Worm (Caenorhabditis elegans): Measurements from ENCODE around the gene exc-13.
A peak's percentile ranks its signal among the peaks of the same experiment; 100 is the strongest.

The exc-13 gene

ce11 chrV:7413107-7413774 lies 48.2 kb downstream of the exc-13 start, which contains the start of gene F18E3.11:
F18E3.11 (plus strand) TSS chrV:7413482.
- TF ChIP-seq skn-1 (tag; optimal IDR thresholded peaks at IDR 0.05), result no peak
- no peak for TF ChIP-seq sem-4 (tag; optimal IDR thresholded peaks at IDR 0.05)
- peak; percentile 84 for TF ChIP-seq nhr-129 (tag; optimal IDR thresholded peaks at IDR 0.05)
- TF ChIP-seq ztf-4 (tag; optimal IDR thresholded peaks at IDR 0.05), result no peak
- no peak for TF ChIP-seq zag-1 (tag; optimal IDR thresholded peaks at IDR 0.05)
- no peak for TF ChIP-seq ztf-1 (GFP tag; conservative IDR thresholded peaks at IDR 0.05)
- no peak for TF ChIP-seq unc-55 (GFP tag; optimal IDR thresholded peaks at IDR 0.05)
- no peak for TF ChIP-seq snpc-4 (tag; optimal IDR thresholded peaks at IDR 0.05)
- TF ChIP-seq peb-1 (tag; optimal IDR thresholded peaks at IDR 0.05), result no peak
- peak; percentile 85 for TF ChIP-seq nhr-25 (tag; optimal IDR thresholded peaks at IDR 0.05)
- TF ChIP-seq blmp-1 (tag; optimal IDR thresholded peaks at IDR 0.05; ENCODE audit: insufficient read depth), result peak; percentile 78
- no peak for TF ChIP-seq nhr-77 (tag; optimal IDR thresholded peaks at IDR 0.05)
- peak; percentile 80 for TF ChIP-seq nhr-21 (tag; optimal IDR thresholded peaks at IDR 0.05)
- no peak for TF ChIP-seq lsy-2 (tag; optimal IDR thresholded peaks at IDR 0.05)
- no peak for TF ChIP-seq lin-13 (GFP tag; optimal IDR thresholded peaks at IDR 0.05)
- peak; percentile 84 for TF ChIP-seq sma-9 (GFP tag; optimal IDR thresholded peaks at IDR 0.05)
- TF ChIP-seq sma-9 (tag; optimal IDR thresholded peaks at IDR 0.05), result no peak
- no peak for TF ChIP-seq aly-2 (tag; optimal IDR thresholded peaks at IDR 0.05)
- TF ChIP-seq ztf-11 (tag; optimal IDR thresholded peaks at IDR 0.05), result no peak
- TF ChIP-seq nhr-237 (tag; optimal IDR thresholded peaks at IDR 0.05), result no peak
- TF ChIP-seq C34F6.9 (tag; optimal IDR thresholded peaks at IDR 0.05), result no peak
- TF ChIP-seq mab-5 (tag; optimal IDR thresholded peaks at IDR 0.05), result no peak
- no peak for TF ChIP-seq fos-1 (tag; optimal IDR thresholded peaks at IDR 0.05)
- TF ChIP-seq elt-3 (tag; optimal IDR thresholded peaks at IDR 0.05), result no peak
- no peak for TF ChIP-seq nhr-11 (tag; optimal IDR thresholded peaks at IDR 0.05)
- no peak for TF ChIP-seq alr-1 (tag; optimal IDR thresholded peaks at IDR 0.05)
- TF ChIP-seq nhr-23 (tag; optimal IDR thresholded peaks at IDR 0.05), result no peak
- no peak for TF ChIP-seq gmeb-1 (tag; optimal IDR thresholded peaks at IDR 0.05)
- peak; percentile 89 for TF ChIP-seq ama-1 (optimal IDR thresholded peaks at IDR 0.05)
- TF ChIP-seq F13H6.1 (tag; optimal IDR thresholded peaks at IDR 0.05), result no peak
- TF ChIP-seq sma-3 (GFP tag; optimal IDR thresholded peaks at IDR 0.05), result peak; percentile 49
- TF ChIP-seq nhr-12 (tag; optimal IDR thresholded peaks at IDR 0.05), result no peak
- TF ChIP-seq R02D3.7 (tag; optimal IDR thresholded peaks at IDR 0.05), result no peak
- peak; percentile 9 for TF ChIP-seq crh-2 (tag; optimal IDR thresholded peaks at IDR 0.05)
- peak; percentile 6 for TF ChIP-seq nhr-6 (tag; optimal IDR thresholded peaks at IDR 0.05)
- TF ChIP-seq egl-27 (tag; optimal IDR thresholded peaks at IDR 0.05), result no peak

ce11 chrV:7414909-7415308 lies 49.9 kb downstream of the exc-13 start, which contains the start of gene F18E3.12:
F18E3.12 (plus strand) TSS chrV:7414985.
- no peak for TF ChIP-seq ZK546.5 (tag; optimal IDR thresholded peaks at IDR 0.05)
- peak; percentile 77 for TF ChIP-seq ama-1 (optimal IDR thresholded peaks at IDR 0.05)

Data from whole organism, L2 larva.